Worm (Caenorhabditis elegans): ENCODE results near the gene gln-5.

- TF ChIP-seq med-1 (GFP tag; optimal IDR thresholded peaks at IDR 0.05; ENCODE audit: insufficient read depth) (no peak), ztf-23 (GFP tag; IDR thresholded peaks at IDR 0.05) (no peak), ref-1 (GFP tag; conservative IDR thresholded peaks at IDR 0.05) (no peak), tab-1 (GFP tag; IDR thresholded peaks at IDR 0.05) (no peak), klf-2 (GFP tag; conservative IDR thresholded peaks at IDR 0.05) (no peak)
Measured at ce11 chrIV:17316398-17316797, 42.9 kb upstream of the gln-5 start, which contains the start of gene C49C3.20.
